Fruit fly (Drosophila melanogaster) whole organism, embryonic: Measurements from ENCODE around the gene CG7781.
A peak's percentile ranks its signal among the peaks of the same experiment; 100 is the strongest.

ENCODE experiments used
- Blimp-1 ChIP-seq: fragments of 200-800 bp; sonication (Bioruptor generic); optimal IDR thresholded peaks from 3 replicates; lab custom pipeline; 2018; ENCODE audit warnings: missing biosample characterization, missing genetic modification characterization, mild to moderate bottlenecking, moderate library complexity, missing genetic modification reagents
- Bteb2 ChIP-seq: fragments of 200-800 bp; sonication (Bioruptor generic); optimal IDR thresholded peaks from 2 replicates; lab custom pipeline; 2016; ENCODE audit warnings: missing biosample characterization, missing genetic modification characterization
- CG10274 ChIP-seq: fragments of 200-800 bp; sonication (Bioruptor generic); optimal IDR thresholded peaks from 3 replicates; lab custom pipeline; 2017; ENCODE audit warnings: missing biosample characterization, mild to moderate bottlenecking, missing genetic modification characterization
- CG10565 ChIP-seq: fragments of 200-800 bp; sonication (Bioruptor generic); optimal IDR thresholded peaks from 3 replicates; lab custom pipeline; 2016; ENCODE audit warnings: missing biosample characterization, mild to moderate bottlenecking, missing genetic modification characterization
- CG10654 ChIP-seq: fragments of 200-800 bp; sonication (Bioruptor generic); optimal IDR thresholded peaks from 2 replicates; lab custom pipeline; 2016; ENCODE audit warnings: missing biosample characterization, missing genetic modification characterization
- CG10959 ChIP-seq: fragments of 200-800 bp; sonication (Bioruptor generic); IDR thresholded peaks from 2 replicates; pipeline ENCODE4 v1.3.6; 2022; ENCODE audit warnings: missing biosample characterization, missing genetic modification characterization
- CG10979 ChIP-seq: fragments of 200-800 bp; sonication (Bioruptor generic); optimal IDR thresholded peaks from 2 replicates; lab custom pipeline; 2018; ENCODE audit warnings: missing biosample characterization, mild to moderate bottlenecking, missing genetic modification characterization, moderate library complexity
- CG11398 ChIP-seq: fragments of 200-800 bp; sonication (Bioruptor generic); optimal IDR thresholded peaks from 2 replicates; lab custom pipeline; 2016; ENCODE audit warnings: missing biosample characterization, missing genetic modification characterization
- CG11560 ChIP-seq: fragments of 200-800 bp; sonication (Bioruptor generic); IDR thresholded peaks from 3 replicates; pipeline ENCODE4 v1.3.6; 2022; ENCODE audit warnings: missing biosample characterization, missing genetic modification characterization
- CG11695 ChIP-seq: fragments of 200-800 bp; sonication (Bioruptor generic); IDR thresholded peaks from 3 replicates; pipeline ENCODE4 v1.3.6; 2022; ENCODE audit warnings: missing biosample characterization, missing genetic modification characterization
- CG12155 ChIP-seq: fragments of 200-800 bp; sonication (Bioruptor generic); optimal IDR thresholded peaks from 3 replicates; lab custom pipeline; 2016; ENCODE audit warnings: missing biosample characterization, missing genetic modification characterization
- CG12391 ChIP-seq: fragments of 200-800 bp; sonication (Bioruptor generic); optimal IDR thresholded peaks from 3 replicates; lab custom pipeline; 2018; ENCODE audit warnings: missing biosample characterization, mild to moderate bottlenecking, missing genetic modification characterization, moderate library complexity
- CG2712 ChIP-seq: fragments of 200-800 bp; optimal IDR thresholded peaks from 3 replicates; lab custom pipeline; 2019; ENCODE audit warnings: missing biosample characterization, mild to moderate bottlenecking, missing genetic modification characterization, moderate library complexity
- CG4360 ChIP-seq: fragments of 200-800 bp; sonication (Bioruptor generic); IDR thresholded peaks from 2 replicates; pipeline ENCODE4 v1.3.6; 2022; ENCODE audit warnings: missing biosample characterization, missing genetic modification characterization
- CG6175 ChIP-seq: fragments of 200-800 bp; sonication (Bioruptor generic); IDR thresholded peaks from 3 replicates; pipeline ENCODE4 v1.3.6; 2022; ENCODE audit warnings: missing biosample characterization, missing genetic modification characterization
- CG6689 ChIP-seq: fragments of 200-800 bp; sonication (Bioruptor generic); IDR thresholded peaks from 2 replicates; pipeline ENCODE4 v1.3.6; 2022; ENCODE audit warnings: missing biosample characterization, missing genetic modification characterization
- CG7372 ChIP-seq: fragments of 200-800 bp; sonication (Bioruptor generic); IDR thresholded peaks from 2 replicates; pipeline ENCODE4 v1.3.6; 2022; ENCODE audit warnings: missing biosample characterization, missing genetic modification characterization
- CG7839 ChIP-seq: fragments of 200-800 bp; sonication (Bioruptor generic); optimal IDR thresholded peaks from 3 replicates; lab custom pipeline; 2018; ENCODE audit warnings: missing biosample characterization, mild to moderate bottlenecking, missing genetic modification characterization, moderate library complexity
- CG9437 ChIP-seq: fragments of 200-800 bp; sonication (Bioruptor generic); optimal IDR thresholded peaks from 2 replicates; lab custom pipeline; 2018; ENCODE audit warnings: missing biosample characterization, mild to moderate bottlenecking, missing genetic modification characterization
- CHES-1-like ChIP-seq: fragments of 200-800 bp; sonication (Bioruptor generic); optimal IDR thresholded peaks from 2 replicates; lab custom pipeline; 2016; ENCODE audit warnings: missing biosample characterization, missing genetic modification characterization
- Dll ChIP-seq: fragments of 200-800 bp; sonication (Bioruptor generic); IDR thresholded peaks from 4 replicates; pipeline ENCODE4 v1.3.6; 2022; ENCODE audit warnings: missing biosample characterization, missing genetic modification characterization; ENCODE audit not compliant: partially characterized antibody
- Ets65A ChIP-seq: fragments of 200-800 bp; sonication (Bioruptor generic); peaks from one replicate; lab custom pipeline; 2016; ENCODE audit warnings: missing biosample characterization, missing genetic modification characterization
- Kr ChIP-seq: fragments of 200-800 bp; sonication (Bioruptor generic); optimal IDR thresholded peaks from 2 replicates; lab custom pipeline; 2017; ENCODE audit warnings: missing biosample characterization, mild to moderate bottlenecking, missing genetic modification characterization
- Myb ChIP-seq: fragments of 200-800 bp; sonication (Bioruptor generic); optimal IDR thresholded peaks from 2 replicates; lab custom pipeline; 2016; ENCODE audit warnings: missing biosample characterization, missing genetic modification characterization
- Neu2 ChIP-seq: fragments of 200-800 bp; sonication (Bioruptor generic); optimal IDR thresholded peaks from 3 replicates; lab custom pipeline; 2016; ENCODE audit warnings: missing biosample characterization, missing genetic modification characterization, borderline replicate concordance
- Ptx1 ChIP-seq: fragments of 200-800 bp; sonication (Bioruptor generic); IDR thresholded peaks from 2 replicates; pipeline ENCODE4 v1.3.6; 2022; ENCODE audit warnings: missing biosample characterization, missing genetic modification characterization
- Six4 ChIP-seq: fragments of 200-800 bp; sonication (Bioruptor generic); optimal IDR thresholded peaks from 2 replicates; lab custom pipeline; 2016; ENCODE audit warnings: missing biosample characterization, missing genetic modification characterization
- Trl ChIP-seq, 3 experiments: fragments of >200 bp in 2 of 3; fragments of 200-800 bp in 1 of 3; sonication (Bioruptor generic) in 1 of 3; optimal IDR thresholded peaks; 2 replicates in 1 of 3; 3 replicates in 2 of 3; lab custom pipeline; 2016 to 2017; ENCODE audit warnings: missing biosample characterization in 1 of 3, missing genetic modification characterization in 1 of 3
- ab ChIP-seq: fragments of 200-800 bp; sonication (Bioruptor generic); optimal IDR thresholded peaks from 2 replicates; lab custom pipeline; 2016; ENCODE audit warnings: missing biosample characterization, missing genetic modification characterization
- ara ChIP-seq: fragments of 200-800 bp; sonication (Bioruptor generic); IDR thresholded peaks from 2 replicates; pipeline ENCODE4 v1.3.6; 2022; ENCODE audit warnings: missing biosample characterization, missing genetic modification characterization
- bowl ChIP-seq: fragments of 200-800 bp; sonication (Bioruptor generic); IDR thresholded peaks from 2 replicates; pipeline ENCODE4 v1.3.6; 2022; ENCODE audit warnings: missing biosample characterization, missing genetic modification characterization
- corto ChIP-seq: fragments of 200-800 bp; sonication (Bioruptor generic); optimal IDR thresholded peaks from 2 replicates; lab custom pipeline; 2016; ENCODE audit warnings: missing biosample characterization, mild to moderate bottlenecking, missing genetic modification characterization, moderate library complexity
- crc ChIP-seq: fragments of 200-800 bp; sonication (Bioruptor generic); optimal IDR thresholded peaks from 2 replicates; lab custom pipeline; 2016; ENCODE audit warnings: missing biosample characterization, missing genetic modification characterization
- danr ChIP-seq: fragments of 200-800 bp; sonication (Bioruptor generic); IDR thresholded peaks from 2 replicates; pipeline ENCODE4 v1.3.6; 2022; ENCODE audit warnings: missing biosample characterization, missing genetic modification characterization
- emc ChIP-seq: fragments of 200-800 bp; sonication (Bioruptor generic); optimal IDR thresholded peaks from 2 replicates; lab custom pipeline; 2016; ENCODE audit warnings: missing biosample characterization, missing genetic modification characterization
- ewg ChIP-seq: fragments of 200-800 bp; sonication (Bioruptor generic); optimal IDR thresholded peaks from 3 replicates; lab custom pipeline; 2017; ENCODE audit warnings: mild to moderate bottlenecking, missing biosample characterization, missing genetic modification reagents, missing genetic modification characterization
- gcm2 ChIP-seq: fragments of 200-800 bp; sonication (Bioruptor generic); optimal IDR thresholded peaks from 2 replicates; lab custom pipeline; 2016; ENCODE audit warnings: missing biosample characterization, missing genetic modification characterization
- mam ChIP-seq: fragments of 200-800 bp; sonication (Bioruptor generic); optimal IDR thresholded peaks from 3 replicates; lab custom pipeline; 2016; ENCODE audit warnings: missing biosample characterization, missing genetic modification characterization
- nerfin-2 ChIP-seq: fragments of 200-800 bp; sonication (Bioruptor generic); IDR thresholded peaks from 2 replicates; pipeline ENCODE4 v1.3.6; 2022; ENCODE audit warnings: missing biosample characterization, missing genetic modification characterization; ENCODE audit not compliant: partially characterized antibody
- otp ChIP-seq: fragments of 200-800 bp; sonication (Bioruptor generic); IDR thresholded peaks from 3 replicates; pipeline ENCODE4, ENCODE4 v1.3.6; 2022; ENCODE audit warnings: missing biosample characterization, missing genetic modification characterization
- peb ChIP-seq: fragments of 200-800 bp; sonication (Bioruptor generic); IDR thresholded peaks from 2 replicates; pipeline ENCODE4 v1.3.6; 2022; ENCODE audit warnings: missing biosample characterization, missing genetic modification characterization
- pho ChIP-seq: fragments of 200-800 bp; sonication (Bioruptor generic); optimal IDR thresholded peaks from 2 replicates; lab custom pipeline; 2016; ENCODE audit warnings: missing biosample characterization, missing genetic modification characterization
- phol ChIP-seq: fragments of 200-800 bp; sonication (Bioruptor generic); optimal IDR thresholded peaks from 3 replicates; lab custom pipeline; 2018; ENCODE audit warnings: missing biosample characterization, mild to moderate bottlenecking, missing genetic modification characterization, moderate library complexity
- pnt ChIP-seq: fragments of 200-800 bp; sonication (Bioruptor generic); optimal IDR thresholded peaks from 3 replicates; lab custom pipeline; 2016; ENCODE audit warnings: missing biosample characterization, missing genetic modification characterization
- seq ChIP-seq: fragments of 200-800 bp; sonication (Bioruptor generic); IDR thresholded peaks from 2 replicates; pipeline ENCODE4 v1.3.6; 2022; ENCODE audit warnings: missing biosample characterization, missing genetic modification characterization
- sim ChIP-seq: fragments of 200-800 bp; sonication (Bioruptor generic); IDR thresholded peaks from 2 replicates; pipeline ENCODE4 v1.3.6; 2022; ENCODE audit warnings: missing biosample characterization, missing genetic modification characterization
- slou ChIP-seq: fragments of 200-800 bp; sonication (Bioruptor generic); optimal IDR thresholded peaks from 3 replicates; lab custom pipeline; 2016; ENCODE audit warnings: missing biosample characterization, missing genetic modification characterization
- unpg ChIP-seq: fragments of 200-800 bp; sonication (Bioruptor generic); optimal IDR thresholded peaks from 3 replicates; lab custom pipeline; 2018; ENCODE audit warnings: missing biosample characterization, mild to moderate bottlenecking, missing genetic modification characterization, moderate library complexity
- vvl ChIP-seq: fragments of 200-800 bp; sonication (Bioruptor generic); IDR thresholded peaks from 2 replicates; pipeline ENCODE4 v1.3.6; 2022; ENCODE audit warnings: missing biosample characterization, missing genetic modification characterization
- wdn ChIP-seq: fragments of 200-800 bp; sonication (Bioruptor generic); IDR thresholded peaks from 2 replicates; pipeline ENCODE4 v1.3.6; 2022; ENCODE audit warnings: missing biosample characterization, missing genetic modification characterization
- wek ChIP-seq: fragments of 200-800 bp; sonication (Bioruptor generic); optimal IDR thresholded peaks from 3 replicates; lab custom pipeline; 2018; ENCODE audit warnings: missing biosample characterization, mild to moderate bottlenecking, missing genetic modification characterization, moderate library complexity

The CG7781 gene

dm6 chr2L:8284913-8285619 is 40.1 kb downstream of the CG7781 start (continued):
- TF ChIP-seq ara (GFP tag; lab: Robert Waterston, UW), result no peak
- no peak for TF ChIP-seq mam (GFP tag; lab: Kevin White, UChicago)
- TF ChIP-seq CG6689 (GFP tag; lab: Robert Waterston, UW), result no peak
- TF ChIP-seq gcm2 (GFP tag; lab: Kevin White, UChicago), result no peak
- TF ChIP-seq seq (GFP tag; lab: Robert Waterston, UW), result no peak
- TF ChIP-seq corto (GFP tag; lab: Kevin White, UChicago), result no peak
- TF ChIP-seq Myb (GFP tag; lab: Kevin White, UChicago), result no peak
- TF ChIP-seq CG12391, result peak; percentile 17
- no peak for TF ChIP-seq CG7372
- TF ChIP-seq Ets65A (GFP tag; lab: Kevin White, UChicago), result no peak
- TF ChIP-seq Ptx1 (GFP tag; lab: Robert Waterston, UW), result no peak
- no peak for TF ChIP-seq CG10274 (GFP tag; lab: Kevin White, UChicago)
- TF ChIP-seq otp, result no peak
- TF ChIP-seq pnt (GFP tag; lab: Kevin White, UChicago), result no peak
- TF ChIP-seq danr (GFP tag; lab: Robert Waterston, UW), result no peak
- no peak for TF ChIP-seq wek (GFP tag; lab: Kevin White, UChicago)
- no peak for TF ChIP-seq Kr (GFP tag; lab: Kevin White, UChicago)
- no peak for TF ChIP-seq nerfin-2 (GFP tag; lab: Robert Waterston, UW)
- TF ChIP-seq CG11560 (tag; lab: Robert Waterston, UW), result no peak
- TF ChIP-seq CHES-1-like, result no peak
- TF ChIP-seq ewg (GFP tag; lab: Kevin White, UChicago), result peak; percentile 11
- no peak for TF ChIP-seq CG11695 (GFP tag; lab: Robert Waterston, UW)
- TF ChIP-seq vvl (GFP tag; lab: Robert Waterston, UW), result no peak
- TF ChIP-seq Neu2 (GFP tag; lab: Kevin White, UChicago), result no peak
- peak; percentile 47 for TF ChIP-seq phol
- no peak for TF ChIP-seq CG10654 (GFP tag; lab: Kevin White, UChicago)
- no peak for TF ChIP-seq CG4360 (GFP tag; lab: Robert Waterston, UW)
- no peak for TF ChIP-seq sim (GFP tag; lab: Robert Waterston, UW)
- peak; percentile 32 for TF ChIP-seq Blimp-1 (GFP tag; lab: Kevin White, UChicago)
- no peak for TF ChIP-seq CG10565 (GFP tag; lab: Kevin White, UChicago)
- TF ChIP-seq peb (GFP tag; lab: Robert Waterston, UW), result no peak
- no peak for TF ChIP-seq slou (GFP tag; lab: Kevin White, UChicago)
- peak; percentile 41 for TF ChIP-seq CG7839 (tag; lab: Kevin White, UChicago)
- TF ChIP-seq CG11398 (GFP tag; lab: Kevin White, UChicago), result no peak
- TF ChIP-seq Dll (GFP tag; lab: Robert Waterston, UW), result no peak
- no peak for TF ChIP-seq CG9437 (GFP tag; lab: Kevin White, UChicago)
- no peak for TF ChIP-seq CG10959
- no peak for TF ChIP-seq bowl (GFP tag; lab: Robert Waterston, UW)
- TF ChIP-seq emc (GFP tag; lab: Kevin White, UChicago), result no peak
- TF ChIP-seq Six4 (GFP tag; lab: Kevin White, UChicago), result no peak
- no peak for TF ChIP-seq CG12155 (GFP tag; lab: Kevin White, UChicago)
- no peak for TF ChIP-seq CG6175 (GFP tag; lab: Robert Waterston, UW)
- no peak for TF ChIP-seq Bteb2 (GFP tag; lab: Kevin White, UChicago)
- TF ChIP-seq crc (GFP tag; lab: Kevin White, UChicago), result no peak
- no peak for TF ChIP-seq pho
- TF ChIP-seq Trl (optimal IDR thresholded peaks at IDR 0.05; lab: Kevin White, UChicago), result no peak
- TF ChIP-seq Trl (GFP tag; optimal IDR thresholded peaks at IDR 0.05; lab: Kevin White, UChicago), result no peak
- peak; percentile 38 for TF ChIP-seq unpg (GFP tag; lab: Kevin White, UChicago)
- TF ChIP-seq CG10979, result peak; percentile 29
- no peak for TF ChIP-seq ab (GFP tag; lab: Kevin White, UChicago)
- peak; percentile 30 for TF ChIP-seq CG2712 (tag; lab: Kevin White, UChicago)
- TF ChIP-seq wdn (GFP tag; lab: Robert Waterston, UW), result no peak
